Fruit fly (Drosophila melanogaster) whole organism, prepupa: ENCODE measurements around the gene cana.

Experiments
- CG3032 ChIP-seq: fragments of 200-800 bp; optimal IDR thresholded peaks from 2 replicates; lab custom pipeline; 2019; ENCODE audit warnings: missing biosample characterization, mild to moderate bottlenecking, missing genetic modification characterization, moderate library complexity
- CG6163 ChIP-seq: fragments of 200-800 bp; sonication (Bioruptor generic); IDR thresholded peaks from 3 replicates; pipeline ENCODE4 v1.3.6; 2022; ENCODE audit warnings: missing biosample characterization, missing genetic modification characterization
- CG6276 ChIP-seq: fragments of 200-800 bp; sonication (Bioruptor generic); optimal IDR thresholded peaks from 2 replicates; lab custom pipeline; 2017; ENCODE audit warnings: missing biosample characterization, mild to moderate bottlenecking, missing genetic modification characterization
- Eip93F ChIP-seq: fragments of 200-800 bp; sonication (Bioruptor generic); optimal IDR thresholded peaks from 2 replicates; lab custom pipeline; 2016; ENCODE audit warnings: missing biosample characterization, mild to moderate bottlenecking, missing genetic modification characterization
- Lpt ChIP-seq: fragments of 200-800 bp; sonication (Bioruptor generic); optimal IDR thresholded peaks from 3 replicates; lab custom pipeline; 2016; ENCODE audit warnings: missing biosample characterization, missing genetic modification characterization
- fd59A ChIP-seq: fragments of 200-800 bp; sonication (Bioruptor generic); optimal IDR thresholded peaks from 2 replicates; lab custom pipeline; 2017; ENCODE audit warnings: missing biosample characterization, mild to moderate bottlenecking, missing genetic modification characterization, missing genetic modification reagents
- net ChIP-seq: fragments of 200-800 bp; sonication (Bioruptor generic); optimal IDR thresholded peaks from 3 replicates; lab custom pipeline; 2016; ENCODE audit warnings: missing biosample characterization, missing genetic modification characterization
- salr ChIP-seq, 2 experiments: fragments of 200-800 bp; sonication (Bioruptor generic); optimal IDR thresholded peaks; 3 replicates each; lab custom pipeline; 2016 to 2018; ENCODE audit warnings: missing biosample characterization in 2 of 2, missing genetic modification characterization in 2 of 2, mild to moderate bottlenecking in 1 of 2

DNA sequence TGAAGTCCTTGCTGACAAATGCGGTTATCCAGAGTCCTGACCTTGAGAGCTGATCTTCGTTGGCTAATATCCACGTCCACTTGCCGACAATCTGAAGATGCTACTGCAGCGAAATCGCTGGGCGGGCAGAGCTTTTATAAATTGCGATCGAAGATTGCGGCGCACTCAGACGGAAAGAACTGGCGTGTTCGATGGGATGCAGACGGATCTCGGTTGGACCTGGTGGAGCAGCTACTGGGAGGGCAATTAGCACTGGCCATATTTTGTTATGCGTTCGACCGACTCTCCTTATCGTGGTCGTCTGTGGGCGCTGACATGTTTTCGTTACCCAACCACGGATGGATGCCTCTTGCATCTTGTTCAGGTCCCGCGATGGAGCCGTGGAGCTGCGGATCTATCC, 16.0 kb downstream of the cana start, which contains the start of gene Osi21:
- TF ChIP-seq CG6276 (GFP tag; lab: Kevin White, UChicago) (no peak), CG3032 (tag; lab: Kevin White, UChicago) (no peak), salr (GFP tag; optimal IDR thresholded peaks at IDR 0.05; lab: Kevin White, UChicago) (no peak), Lpt (GFP tag; lab: Kevin White, UChicago) (no peak), Eip93F (no peak), CG6163 (GFP tag; lab: Robert Waterston, UW) (no peak), net (GFP tag; lab: Kevin White, UChicago) (no peak), fd59A (GFP tag; lab: Kevin White, UChicago) (no peak)
